Fruit fly (Drosophila melanogaster) whole organism, embryonic: ENCODE data around the gene CG31294.

Experiments
- Adf1 ChIP-seq: fragments of 200-800 bp; sonication (Bioruptor generic); IDR thresholded peaks from 2 replicates; pipeline ENCODE4 v1.3.6; 2022; ENCODE audit warnings: missing biosample characterization, missing genetic modification characterization
- Awh ChIP-seq: fragments of 200-800 bp; sonication (Bioruptor generic); IDR thresholded peaks from 2 replicates; pipeline ENCODE4, ENCODE4 v1.3.6; 2022; ENCODE audit warnings: missing biosample characterization, missing genetic modification characterization
- Bteb2 ChIP-seq: fragments of 200-800 bp; sonication (Bioruptor generic); optimal IDR thresholded peaks from 2 replicates; lab custom pipeline; 2016; ENCODE audit warnings: missing biosample characterization, missing genetic modification characterization
- CG10267 ChIP-seq: fragments of 200-800 bp; sonication (Bioruptor generic); optimal IDR thresholded peaks from 2 replicates; lab custom pipeline; 2018; ENCODE audit warnings: missing biosample characterization, mild to moderate bottlenecking, missing genetic modification characterization, moderate library complexity
- CG10979 ChIP-seq: fragments of 200-800 bp; sonication (Bioruptor generic); optimal IDR thresholded peaks from 2 replicates; lab custom pipeline; 2018; ENCODE audit warnings: missing biosample characterization, mild to moderate bottlenecking, missing genetic modification characterization, moderate library complexity
- CG11085 ChIP-seq: fragments of 200-800 bp; sonication (Bioruptor generic); IDR thresholded peaks from 2 replicates; pipeline ENCODE4 v1.3.6; 2022; ENCODE audit warnings: missing biosample characterization, missing genetic modification characterization
- CG11696 ChIP-seq: fragments of 200-800 bp; sonication (Bioruptor generic); IDR thresholded peaks from 2 replicates; pipeline ENCODE4 v1.3.6; 2022; ENCODE audit warnings: missing biosample characterization, missing genetic modification characterization
- CG11723 ChIP-seq: fragments of 200-800 bp; sonication (Bioruptor generic); optimal IDR thresholded peaks from 2 replicates; lab custom pipeline; 2017; ENCODE audit warnings: missing biosample characterization, mild to moderate bottlenecking, missing genetic modification characterization
- CG14860 ChIP-seq: fragments of 200-800 bp; sonication (Bioruptor generic); IDR thresholded peaks from 3 replicates; pipeline ENCODE4 v1.3.6; 2022; ENCODE audit warnings: missing biosample characterization, missing genetic modification characterization; ENCODE audit not compliant: partially characterized antibody
- CG1832 ChIP-seq: fragments of 200-800 bp; sonication (Bioruptor generic); optimal IDR thresholded peaks from 2 replicates; lab custom pipeline; 2017; ENCODE audit warnings: missing biosample characterization, mild to moderate bottlenecking, missing genetic modification characterization, inconsistent platforms
- CG2199 ChIP-seq: fragments of 200-800 bp; sonication (Bioruptor generic); IDR thresholded peaks from 3 replicates; pipeline ENCODE4 v1.3.6; 2022; ENCODE audit warnings: missing biosample characterization, missing genetic modification characterization
- CG30431 ChIP-seq: fragments of 200-800 bp; sonication (Bioruptor generic); optimal IDR thresholded peaks from 2 replicates; lab custom pipeline; 2017; ENCODE audit warnings: missing biosample characterization, missing genetic modification characterization
- CG3281 ChIP-seq: fragments of 200-800 bp; sonication (Bioruptor generic); optimal IDR thresholded peaks from 3 replicates; lab custom pipeline; 2017; ENCODE audit warnings: missing biosample characterization, mild to moderate bottlenecking, missing genetic modification characterization
- CG4360 ChIP-seq: fragments of 200-800 bp; sonication (Bioruptor generic); IDR thresholded peaks from 2 replicates; pipeline ENCODE4 v1.3.6; 2022; ENCODE audit warnings: missing biosample characterization, missing genetic modification characterization
- CG4617 ChIP-seq: fragments of 200-800 bp; sonication (Bioruptor generic); optimal IDR thresholded peaks from 3 replicates; lab custom pipeline; 2016; ENCODE audit warnings: missing biosample characterization, missing genetic modification characterization, borderline replicate concordance
- CG5245 ChIP-seq: fragments of 200-800 bp; sonication (Bioruptor generic); optimal IDR thresholded peaks from 3 replicates; lab custom pipeline; 2016; ENCODE audit warnings: missing biosample characterization, missing genetic modification characterization
- CG6689 ChIP-seq: fragments of 200-800 bp; sonication (Bioruptor generic); IDR thresholded peaks from 2 replicates; pipeline ENCODE4 v1.3.6; 2022; ENCODE audit warnings: missing biosample characterization, missing genetic modification characterization
- CG8924 ChIP-seq: fragments of 200-800 bp; optimal IDR thresholded peaks from 3 replicates; lab custom pipeline; 2019; ENCODE audit warnings: missing biosample characterization, mild to moderate bottlenecking, missing genetic modification characterization, moderate library complexity
- Dip3 ChIP-seq: fragments of 200-800 bp; sonication (Bioruptor generic); optimal IDR thresholded peaks from 3 replicates; lab custom pipeline; 2016; ENCODE audit warnings: missing biosample characterization, missing genetic modification characterization
- MESR4 ChIP-seq: fragments of 200-800 bp; sonication (Bioruptor generic); optimal IDR thresholded peaks from 2 replicates; lab custom pipeline; 2018; ENCODE audit warnings: missing biosample characterization, mild to moderate bottlenecking, missing genetic modification characterization, moderate library complexity
- Tbp ChIP-seq: fragments of >200 bp; optimal IDR thresholded peaks from 2 replicates; lab custom pipeline; 2018; ENCODE audit warnings: missing biosample characterization, missing genetic modification characterization
- ash1 ChIP-seq: fragments of 200-800 bp; sonication (Bioruptor generic); optimal IDR thresholded peaks from 2 replicates; lab custom pipeline; 2018; ENCODE audit warnings: missing biosample characterization, mild to moderate bottlenecking, missing genetic modification characterization
- bab2 ChIP-seq: fragments of 200-800 bp; sonication (Bioruptor generic); optimal IDR thresholded peaks from 2 replicates; lab custom pipeline; 2016; ENCODE audit warnings: missing biosample characterization, missing genetic modification characterization
- corto ChIP-seq: fragments of 200-800 bp; sonication (Bioruptor generic); optimal IDR thresholded peaks from 2 replicates; lab custom pipeline; 2016; ENCODE audit warnings: missing biosample characterization, mild to moderate bottlenecking, missing genetic modification characterization, moderate library complexity
- gcm2 ChIP-seq: fragments of 200-800 bp; sonication (Bioruptor generic); optimal IDR thresholded peaks from 2 replicates; lab custom pipeline; 2016; ENCODE audit warnings: missing biosample characterization, missing genetic modification characterization
- gsb-n ChIP-seq: fragments of 200-800 bp; sonication (Bioruptor generic); optimal IDR thresholded peaks from 3 replicates; lab custom pipeline; 2018; ENCODE audit warnings: missing biosample characterization, mild to moderate bottlenecking, missing genetic modification characterization
- jumu ChIP-seq: fragments of 200-800 bp; sonication (Bioruptor generic); optimal IDR thresholded peaks from 3 replicates; lab custom pipeline; 2016; ENCODE audit warnings: missing biosample characterization, missing genetic modification characterization
- lbe ChIP-seq: fragments of 200-800 bp; sonication (Bioruptor generic); optimal IDR thresholded peaks from 2 replicates; lab custom pipeline; 2016; ENCODE audit warnings: missing biosample characterization, mild to moderate bottlenecking, missing genetic modification characterization
- luna ChIP-seq: fragments of 200-800 bp; sonication (Bioruptor generic); optimal IDR thresholded peaks from 2 replicates; lab custom pipeline; 2016; ENCODE audit warnings: missing biosample characterization, missing genetic modification characterization
- nom ChIP-seq: fragments of 200-800 bp; sonication (Bioruptor generic); optimal IDR thresholded peaks from 2 replicates; lab custom pipeline; 2017; ENCODE audit warnings: missing biosample characterization, missing genetic modification characterization, mild to moderate bottlenecking, moderate library complexity, missing genetic modification reagents
- pho ChIP-seq: fragments of 200-800 bp; sonication (Bioruptor generic); optimal IDR thresholded peaks from 2 replicates; lab custom pipeline; 2016; ENCODE audit warnings: missing biosample characterization, missing genetic modification characterization
- pita ChIP-seq: fragments of 200-800 bp; sonication (Bioruptor generic); optimal IDR thresholded peaks from 2 replicates; lab custom pipeline; 2017; ENCODE audit warnings: missing biosample characterization, mild to moderate bottlenecking, missing genetic modification characterization
- pros ChIP-seq: fragments of 200-800 bp; sonication (Bioruptor generic); optimal IDR thresholded peaks from 3 replicates; lab custom pipeline; 2019; ENCODE audit warnings: missing biosample characterization, mild to moderate bottlenecking, missing genetic modification characterization, moderate library complexity
- sob ChIP-seq: fragments of 200-800 bp; sonication (Bioruptor generic); IDR thresholded peaks from 2 replicates; pipeline ENCODE4 v1.3.6; 2022; ENCODE audit warnings: missing biosample characterization, missing genetic modification characterization
- sr ChIP-seq: fragments of 200-800 bp; sonication (Bioruptor generic); IDR thresholded peaks from 3 replicates; pipeline ENCODE4 v1.3.6; 2022; ENCODE audit warnings: missing biosample characterization, missing genetic modification characterization
- tx ChIP-seq: fragments of 200-800 bp; sonication (Bioruptor generic); optimal IDR thresholded peaks from 2 replicates; lab custom pipeline; 2016; ENCODE audit warnings: missing biosample characterization, missing genetic modification characterization

The CG31294 gene

dm6 chr3R:15665962-15666361, 50.4 kb downstream of the CG31294 start, which contains the start of gene pxb (continued):
- TF ChIP-seq gcm2 (GFP tag; lab: Kevin White, UChicago) = no peak
- TF ChIP-seq tx (GFP tag; lab: Kevin White, UChicago) = no peak
- TF ChIP-seq ash1 (GFP tag; lab: Kevin White, UChicago) = peak; percentile 18
- peak; percentile 98 for TF ChIP-seq CG2199
- peak; percentile 79 for TF ChIP-seq CG4360
- TF ChIP-seq sr (GFP tag; lab: Robert Waterston, UW) = peak; percentile 16; the same call in 1 of the 3 replicates
- no peak for TF ChIP-seq corto (GFP tag; lab: Kevin White, UChicago)
- TF ChIP-seq CG6689 (GFP tag; lab: Robert Waterston, UW) = no peak
- TF ChIP-seq CG14860 (GFP tag; lab: Robert Waterston, UW) = no peak
- TF ChIP-seq CG1832 = no peak
- peak; percentile 61 for TF ChIP-seq pros (GFP tag; lab: Kevin White, UChicago)
- no peak for TF ChIP-seq pita (GFP tag; lab: Kevin White, UChicago)
- 0 out of 2 replicates have a peak, but pooled peaks have one; percentile 7 for TF ChIP-seq Awh (GFP tag; lab: Robert Waterston, UW)
- no peak for TF ChIP-seq CG4617 (GFP tag; lab: Kevin White, UChicago)
- TF ChIP-seq CG30431 (GFP tag; lab: Kevin White, UChicago) = no peak
- TF ChIP-seq bab2 (GFP tag; lab: Kevin White, UChicago) = no peak
- TF ChIP-seq nom (GFP tag; lab: Kevin White, UChicago) = no peak
- TF ChIP-seq Bteb2 (GFP tag; lab: Kevin White, UChicago) = no peak
- TF ChIP-seq CG5245 = no peak
- no peak for TF ChIP-seq luna (GFP tag; lab: Kevin White, UChicago)
- TF ChIP-seq sob (GFP tag; lab: Robert Waterston, UW) = no peak
- TF ChIP-seq Dip3 (GFP tag; lab: Kevin White, UChicago) = no peak
- TF ChIP-seq MESR4 (GFP tag; lab: Kevin White, UChicago) = no peak
- TF ChIP-seq gsb-n = peak; percentile 78
- TF ChIP-seq CG11723 (GFP tag; lab: Kevin White, UChicago) = no peak
- no peak for TF ChIP-seq jumu
- no peak for TF ChIP-seq Adf1 (GFP tag; lab: Robert Waterston, UW)
- peak; percentile 23 for TF ChIP-seq CG10979
- TF ChIP-seq CG11696 (GFP tag; lab: Robert Waterston, UW) = no peak
- no peak for TF ChIP-seq Tbp
- TF ChIP-seq CG3281 = no peak
- no peak for TF ChIP-seq pho (GFP tag; lab: Kevin White, UChicago)
- TF ChIP-seq CG11085 (GFP tag; lab: Robert Waterston, UW) = no peak
- peak; percentile 38 for TF ChIP-seq CG8924
- TF ChIP-seq lbe (GFP tag; lab: Kevin White, UChicago) = no peak
- peak; percentile 0 for TF ChIP-seq CG10267 (tag; lab: Kevin White, UChicago)
